Fruit fly (Drosophila melanogaster): ENCODE measurements around the gene Cmpk.

Cmpk gene

DNA sequence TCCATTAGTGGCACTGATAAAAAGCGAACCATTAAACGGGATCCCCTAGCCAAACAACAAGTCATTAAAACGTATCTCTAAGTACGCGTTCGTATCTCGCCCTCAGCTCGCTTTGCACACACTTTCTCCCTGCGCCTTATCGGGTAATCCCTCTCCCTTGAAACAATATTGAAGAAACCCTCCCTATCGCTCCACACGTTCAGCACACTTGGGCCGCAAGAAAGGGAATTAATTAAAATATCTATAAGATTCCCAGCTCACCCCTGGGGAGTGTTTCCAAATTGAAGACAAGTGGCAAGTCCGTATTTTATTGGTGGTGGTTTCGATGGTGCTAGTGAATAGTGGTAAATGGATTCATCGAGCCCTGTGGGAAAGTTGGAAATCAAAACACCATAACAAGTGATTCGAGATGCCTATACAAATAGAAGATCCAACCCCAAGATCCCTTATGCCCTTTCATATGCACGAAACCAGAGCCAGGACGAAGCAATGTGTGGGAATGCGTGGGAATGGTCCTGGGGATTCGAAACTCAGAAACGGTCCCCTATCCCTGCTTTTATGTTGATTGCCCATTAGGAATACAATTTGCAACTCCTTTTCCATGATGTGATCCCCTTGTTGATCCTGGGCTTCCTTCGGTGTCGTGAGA is 45.3 kb downstream of the Cmpk start:
- no peak for TF ChIP-seq noc (tag; optimal IDR thresholded peaks at IDR 0.05)

DNA sequence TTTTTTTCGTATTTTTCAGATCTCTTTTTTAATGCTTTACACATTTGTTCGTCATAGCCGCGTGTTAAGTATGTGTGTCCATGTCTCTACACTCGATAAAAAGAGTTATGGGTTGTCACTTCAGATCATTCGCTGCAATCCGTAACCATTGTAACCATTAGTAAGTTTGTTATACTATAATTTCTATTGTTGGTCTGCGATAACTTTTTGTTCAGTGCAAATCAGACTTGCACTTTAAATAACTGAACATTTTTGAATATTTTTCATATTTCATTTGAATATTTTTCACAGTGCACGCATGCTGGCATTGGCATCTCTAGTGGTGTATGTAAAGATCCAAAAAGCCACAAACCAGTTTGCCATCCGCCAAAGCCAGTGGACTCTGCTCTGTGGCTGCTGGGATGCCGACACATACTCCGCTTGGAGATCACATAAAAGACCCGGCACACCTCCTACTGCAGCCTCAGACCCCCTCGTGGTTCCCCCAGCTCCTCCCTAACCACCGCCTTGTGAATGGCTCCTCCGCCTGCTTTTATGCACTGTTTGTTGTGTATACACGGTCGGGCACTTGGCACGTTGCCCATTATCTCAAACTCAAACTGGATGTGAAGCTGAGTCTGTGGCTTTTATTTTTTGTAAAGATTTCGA is 46.2 kb downstream of the Cmpk start:
- TF ChIP-seq noc (tag; optimal IDR thresholded peaks at IDR 0.05) = peak; percentile 85

- peak; percentile 56 for TF ChIP-seq noc (tag; optimal IDR thresholded peaks at IDR 0.05)
These were observed 47.0 kb downstream of the Cmpk start for dm6 chr3R:26007964-26008868.

DNA sequence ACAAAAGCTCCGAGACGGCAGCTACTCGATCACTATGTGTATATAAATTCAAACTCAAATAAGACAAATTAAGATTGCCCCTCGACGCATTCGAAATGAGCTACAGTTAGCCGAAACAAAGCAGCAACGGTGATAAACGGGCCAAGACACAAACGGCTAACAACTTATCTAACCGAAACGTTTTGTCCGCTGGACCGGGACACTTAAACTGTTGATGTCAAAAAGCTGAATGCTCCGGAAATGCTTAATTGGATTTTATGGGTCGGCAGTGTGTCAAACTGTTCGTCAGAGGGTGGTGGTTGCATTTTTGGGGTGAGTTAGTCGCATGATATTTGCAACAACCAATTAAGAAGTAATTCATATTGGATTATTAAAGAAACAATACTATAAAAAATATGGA is 47.9 kb downstream of the Cmpk start:
- no peak for TF ChIP-seq noc (tag; optimal IDR thresholded peaks at IDR 0.05)

dm6 chr3R:26005978-26006934 is 49.0 kb downstream of the Cmpk start:
- TF ChIP-seq noc (tag; optimal IDR thresholded peaks at IDR 0.05) = peak; percentile 57

DNA sequence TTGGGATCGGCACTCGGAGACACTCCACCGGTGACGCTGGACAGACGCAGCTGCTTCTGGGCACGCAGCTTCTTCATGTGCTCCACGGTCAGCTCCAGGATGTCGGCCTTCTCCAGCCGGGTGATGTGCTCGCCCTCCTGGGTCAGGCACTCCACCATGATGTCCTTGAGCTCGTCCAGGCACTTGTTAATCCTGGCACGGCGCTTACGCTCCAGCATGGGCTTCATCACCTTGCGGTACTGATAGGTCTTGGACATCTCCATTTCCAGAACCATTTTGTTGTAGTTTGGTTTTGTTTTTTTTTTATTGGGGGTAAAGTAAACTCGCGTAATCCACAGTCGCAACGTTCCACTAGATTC is 49.6 kb downstream of the Cmpk start:
- TF ChIP-seq noc (tag; optimal IDR thresholded peaks at IDR 0.05) = no peak

dm6 chr3R:26004377-26005000 is 50.7 kb downstream of the Cmpk start:
- peak; percentile 16 for TF ChIP-seq noc (tag; optimal IDR thresholded peaks at IDR 0.05)
